Worm (Caenorhabditis elegans): ENCODE measurements around the gene C48B4.3.

ce11 chrIII:9597044-9597443, 14.9 kb upstream of the C48B4.3 start, which contains the start of gene C48B4.12:
- TF ChIP-seq lsy-2 (tag; optimal IDR thresholded peaks at IDR 0.05) (no peak), ces-1 (GFP tag; optimal IDR thresholded peaks at IDR 0.05) (no peak), dmd-8 (GFP tag; IDR thresholded peaks at IDR 0.05) (no peak)

All from whole organism, L4 larva.